Worm (Caenorhabditis elegans) whole organism, L2 larva: Measurements from ENCODE around the gene unc-41.

Experiments
- Y55F3AM.14 ChIP-seq: fragments of 200-800 bp; sonication (Bioruptor generic); optimal IDR thresholded peaks from 2 replicates; lab custom pipeline; 2018; ENCODE audit warnings: mild to moderate bottlenecking, missing genetic modification characterization, missing compliant biosample characterization
- fos-1 ChIP-seq: fragments of 150-350 bp; optimal IDR thresholded peaks from 2 replicates; lab custom pipeline; 2014; ENCODE audit warnings: missing biosample characterization, missing genetic modification characterization
- lsy-2 ChIP-seq, 2 experiments: fragments of 150-350 bp in 1 of 2; sonication (generic microtip) in 1 of 2; optimal IDR thresholded peaks; 2 replicates each; lab custom pipeline; 2014 to 2017; ENCODE audit warnings: missing biosample characterization in 2 of 2, missing genetic modification characterization in 2 of 2
- mab-5 ChIP-seq: fragments of 150-350 bp; optimal IDR thresholded peaks from 2 replicates; lab custom pipeline; 2014; ENCODE audit warnings: missing biosample characterization, missing genetic modification characterization
- unc-55 ChIP-seq: fragments of 150-350 bp; sonication (generic microtip); optimal IDR thresholded peaks from 3 replicates; lab custom pipeline; 2014; ENCODE audit warnings: missing biosample characterization, missing genetic modification reagents, missing genetic modification characterization

ce11 chrV:9952396-9952795, 23.6 kb downstream of the unc-41 start, which contains the start of gene mam-5:
- TF ChIP-seq lsy-2 (tag; optimal IDR thresholded peaks at IDR 0.05; lab: Kevin White, UChicago) (no peak), unc-55 (no peak), fos-1 (tag; lab: Kevin White, UChicago) (no peak), Y55F3AM.14 (GFP tag; lab: Kevin White, UChicago) (no peak), mab-5 (tag; lab: Kevin White, UChicago) (no peak)
